Worm (Caenorhabditis elegans) whole organism, L4 larva: ENCODE results near the gene clec-232.

Experiments used
- D1046.2 ChIP-seq: fragments of 200-800 bp; sonication (Bioruptor generic); IDR thresholded peaks from 2 replicates; pipeline ENCODE4 v1.3.6; 2022; ENCODE audit warnings: missing genetic modification characterization, missing compliant biosample characterization
- ama-1 ChIP-seq: fragments of 150-350 bp; optimal IDR thresholded peaks from 2 replicates; lab custom pipeline; 2014; ENCODE audit warnings: inconsistent platforms, mixed read lengths
- egl-43 ChIP-seq: fragments of 200-800 bp; sonication (Bioruptor generic); IDR thresholded peaks from 2 replicates; pipeline ENCODE4 v1.3.6; 2022; ENCODE audit warnings: missing genetic modification reagents, missing genetic modification characterization, missing compliant biosample characterization
- jun-1 ChIP-seq: fragments of 150-350 bp; optimal IDR thresholded peaks from 2 replicates; lab custom pipeline; 2014; ENCODE audit warnings: missing biosample characterization, missing genetic modification reagents, missing genetic modification characterization
- lir-3 ChIP-seq: sonication (generic microtip); optimal IDR thresholded peaks from 2 replicates; lab custom pipeline; 2016; ENCODE audit warnings: mild to moderate bottlenecking, missing genetic modification characterization, missing compliant biosample characterization
- nhr-28 ChIP-seq: fragments of 150-350 bp; optimal IDR thresholded peaks from 2 replicates; lab custom pipeline; 2014; ENCODE audit warnings: missing biosample characterization, missing genetic modification characterization
- nhr-77 ChIP-seq: fragments of 150-350 bp; optimal IDR thresholded peaks from 2 replicates; lab custom pipeline; 2014; ENCODE audit warnings: missing biosample characterization, missing genetic modification characterization
- pqm-1 ChIP-seq: sonication (generic microtip); optimal IDR thresholded peaks from 2 replicates; lab custom pipeline; 2017; ENCODE audit warnings: missing biosample characterization, missing genetic modification characterization
- saeg-2 ChIP-seq: fragments of 200-800 bp; sonication (Bioruptor generic); IDR thresholded peaks from 2 replicates; pipeline ENCODE4 v1.3.6; 2022; ENCODE audit warnings: missing genetic modification reagents, missing genetic modification characterization, missing compliant biosample characterization
- zip-11 ChIP-seq: fragments of 200-800 bp; sonication (Bioruptor generic); IDR thresholded peaks from 2 replicates; pipeline ENCODE4 v1.3.6; 2022; ENCODE audit warnings: missing genetic modification characterization, missing compliant biosample characterization

- TF ChIP-seq nhr-28 (no peak), egl-43 (GFP tag; lab: Robert Waterston, UW) (no peak), zip-11 (GFP tag; lab: Robert Waterston, UW) (no peak), pqm-1 (tag; lab: Kevin White, UChicago) (no peak), lir-3 (tag; lab: Kevin White, UChicago) (no peak), saeg-2 (GFP tag; lab: Robert Waterston, UW) (no peak), D1046.2 (GFP tag; lab: Robert Waterston, UW) (no peak), nhr-77 (no peak), jun-1 (no peak), ama-1 (lab: Kevin White, UChicago) (no peak)
These were observed 23.2 kb upstream of the clec-232 start, which contains the start of gene srw-56 for ce11 chrV:15952762-15953161.
